Worm (Caenorhabditis elegans): ENCODE results near the gene F59A1.18.

F59A1.18 gene

DNA sequence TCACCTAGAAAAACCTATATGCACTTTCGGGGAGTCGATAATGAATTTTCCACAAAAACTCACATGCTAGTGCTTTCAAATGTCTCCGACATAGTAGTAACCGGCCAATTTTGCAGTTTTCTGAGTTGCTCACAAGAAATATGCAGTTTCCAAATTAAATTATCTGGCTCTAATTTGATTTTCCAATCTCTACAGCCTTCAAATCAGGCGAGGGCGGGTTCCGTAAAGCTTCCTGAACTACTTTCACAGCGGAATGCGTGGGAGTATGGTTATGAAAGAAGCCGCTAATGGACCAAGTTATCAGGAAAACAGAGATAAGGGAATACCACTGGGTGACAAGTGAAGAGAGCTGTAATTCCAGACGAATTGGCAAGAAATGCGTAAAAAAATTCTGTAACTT, 20.8 kb downstream of the F59A1.18 start, which contains the start of gene F59A1.11:
F59A1.11 (minus strand) TSS at position 101 of the 400 bp plus-strand sequence.
- no peak for TF ChIP-seq him-1 (tag; optimal IDR thresholded peaks at IDR 0.05)
- no peak for TF ChIP-seq dao-5 (tag; optimal IDR thresholded peaks at IDR 0.05)
- TF ChIP-seq W03F9.2 (tag; optimal IDR thresholded peaks at IDR 0.05): no peak

DNA sequence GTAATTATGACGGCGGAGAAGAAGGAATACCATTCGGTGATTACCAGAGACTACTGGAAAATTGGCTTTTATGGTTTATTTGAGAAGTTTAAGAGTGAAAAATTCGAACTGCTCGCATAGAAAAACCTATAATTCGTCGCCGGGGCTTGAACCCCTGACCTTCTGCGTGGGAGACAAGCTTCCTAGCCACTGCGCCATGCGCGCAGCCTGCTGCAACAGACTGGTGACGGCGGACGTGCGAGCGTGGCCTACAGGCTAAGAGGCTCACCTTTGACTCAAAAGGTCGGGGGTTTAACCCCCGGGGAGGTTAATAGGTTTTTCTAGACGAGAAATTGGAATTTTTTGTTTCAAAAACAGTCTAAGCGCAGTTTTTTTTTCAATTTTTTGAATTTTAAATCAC, 22.4 kb downstream of the F59A1.18 start:
- TF ChIP-seq dao-5 (tag; optimal IDR thresholded peaks at IDR 0.05) (no peak), W03F9.2 (tag; optimal IDR thresholded peaks at IDR 0.05) (no peak), him-1 (tag; optimal IDR thresholded peaks at IDR 0.05) (no peak)

DNA sequence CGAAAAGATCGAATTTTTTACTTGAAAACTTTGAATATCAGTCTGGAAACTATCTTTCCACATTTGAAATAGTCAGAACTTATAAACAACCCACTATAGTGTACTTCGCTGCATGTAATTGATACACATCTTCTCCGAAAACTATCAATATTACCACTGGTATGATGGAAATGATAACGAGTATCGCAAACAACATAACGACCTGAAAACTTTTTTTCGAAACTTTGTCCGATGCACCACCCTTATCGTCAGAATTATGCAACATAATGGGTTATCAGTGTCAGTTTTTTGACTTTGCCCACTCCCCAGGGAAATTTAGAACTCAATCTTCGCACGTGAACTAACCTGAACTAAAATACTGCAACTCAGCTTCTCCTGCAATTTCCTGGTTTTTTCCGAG, 24.5 kb downstream of the F59A1.18 start:
- TF ChIP-seq W03F9.2 (tag; optimal IDR thresholded peaks at IDR 0.05) (no peak), him-1 (tag; optimal IDR thresholded peaks at IDR 0.05) (no peak), dao-5 (tag; optimal IDR thresholded peaks at IDR 0.05) (no peak)

DNA sequence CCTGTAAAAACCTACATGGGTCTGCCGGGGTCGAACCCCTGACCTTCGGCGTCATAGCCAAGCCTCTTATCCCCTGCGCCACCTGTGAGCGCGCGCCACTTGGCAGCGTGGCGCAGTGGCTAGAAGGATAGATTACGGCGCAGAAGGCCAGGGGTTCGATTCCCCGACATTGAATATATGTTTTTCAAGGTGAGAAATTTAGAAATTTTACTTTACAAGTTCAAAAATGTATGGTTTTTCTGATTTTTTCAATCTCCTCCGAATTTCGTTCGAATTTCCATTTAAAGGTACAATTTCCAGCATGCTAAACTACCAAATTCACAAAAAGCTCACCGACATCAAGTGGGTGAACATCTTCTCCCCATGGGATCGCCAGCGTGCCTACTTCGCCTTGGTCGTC, 26.7 kb downstream of the F59A1.18 start, which contains the start of gene dgat-2:
dgat-2 (plus strand) TSS at position 301 of the 400 bp plus-strand sequence.
- no peak for TF ChIP-seq dao-5 (tag; optimal IDR thresholded peaks at IDR 0.05)
- TF ChIP-seq W03F9.2 (tag; optimal IDR thresholded peaks at IDR 0.05): no peak
- TF ChIP-seq him-1 (tag; optimal IDR thresholded peaks at IDR 0.05): no peak

DNA sequence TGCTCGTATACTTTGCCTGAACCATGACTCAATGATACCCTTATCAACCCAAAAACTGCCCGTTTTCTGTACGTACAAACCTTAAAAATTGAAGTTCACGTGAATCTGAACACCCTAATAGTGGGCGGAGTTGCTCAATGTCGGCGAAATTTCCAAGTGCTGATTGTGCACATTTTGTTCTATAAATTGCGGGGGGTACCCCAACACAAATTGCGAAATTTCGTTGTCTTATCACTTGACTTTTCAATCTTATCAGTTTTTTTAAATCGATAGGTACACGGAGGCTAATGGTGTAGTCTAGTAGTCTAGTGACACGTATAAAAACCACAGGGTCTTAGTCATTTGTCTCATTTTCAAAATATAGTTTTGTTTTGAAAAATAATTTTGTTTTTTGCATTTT, 27.5 kb downstream of the F59A1.18 start, which contains the start of gene fbxa-108:
fbxa-108 (minus strand) TSS at position 158 of the 400 bp plus-strand sequence.
- TF ChIP-seq him-1 (tag; optimal IDR thresholded peaks at IDR 0.05): no peak
- no peak for TF ChIP-seq W03F9.2 (tag; optimal IDR thresholded peaks at IDR 0.05)
- TF ChIP-seq dao-5 (tag; optimal IDR thresholded peaks at IDR 0.05): no peak

DNA sequence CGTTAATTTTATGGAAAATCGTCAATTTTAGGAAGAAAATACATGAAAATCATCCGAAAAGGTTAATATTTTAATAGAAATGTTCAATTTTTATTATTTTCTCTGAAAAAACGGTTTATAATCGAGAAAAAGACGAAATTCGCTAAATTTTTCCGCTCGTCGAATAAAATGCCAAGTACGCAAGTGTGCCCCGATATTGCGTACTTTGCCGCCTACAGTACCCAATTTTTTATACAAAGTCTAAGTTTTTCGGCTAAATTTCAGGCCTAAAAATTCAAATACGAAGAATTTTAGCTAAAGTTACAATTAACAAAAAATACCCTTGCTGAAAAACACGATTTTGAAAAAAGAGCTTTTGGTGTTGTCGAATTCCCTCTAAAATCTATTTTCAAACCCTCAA, 27.9 kb downstream of the F59A1.18 start:
- no peak for TF ChIP-seq him-1 (tag; optimal IDR thresholded peaks at IDR 0.05)
- TF ChIP-seq dao-5 (tag; optimal IDR thresholded peaks at IDR 0.05): no peak
- TF ChIP-seq W03F9.2 (tag; optimal IDR thresholded peaks at IDR 0.05): no peak

DNA sequence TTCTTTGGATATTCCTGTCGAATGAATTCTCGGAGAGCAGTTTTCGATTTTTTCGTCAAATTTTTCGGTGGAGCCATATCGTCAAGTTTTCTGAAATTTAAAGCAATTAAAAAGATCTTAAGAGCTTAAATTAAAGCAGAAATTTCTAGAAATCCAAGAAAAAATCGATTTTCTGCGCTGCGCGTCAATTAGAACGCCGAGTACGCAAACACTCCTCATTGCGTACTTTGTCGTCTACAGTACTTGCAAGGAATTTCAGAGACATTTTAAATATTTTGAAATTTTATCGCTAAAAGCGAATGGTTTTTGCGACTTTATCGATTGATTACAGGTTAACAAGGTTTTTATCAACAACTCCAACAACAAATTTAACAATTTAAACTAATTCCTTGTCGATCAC, 31.5 kb downstream of the F59A1.18 start:
- TF ChIP-seq dao-5 (tag; optimal IDR thresholded peaks at IDR 0.05) (no peak), W03F9.2 (tag; optimal IDR thresholded peaks at IDR 0.05) (no peak)

DNA sequence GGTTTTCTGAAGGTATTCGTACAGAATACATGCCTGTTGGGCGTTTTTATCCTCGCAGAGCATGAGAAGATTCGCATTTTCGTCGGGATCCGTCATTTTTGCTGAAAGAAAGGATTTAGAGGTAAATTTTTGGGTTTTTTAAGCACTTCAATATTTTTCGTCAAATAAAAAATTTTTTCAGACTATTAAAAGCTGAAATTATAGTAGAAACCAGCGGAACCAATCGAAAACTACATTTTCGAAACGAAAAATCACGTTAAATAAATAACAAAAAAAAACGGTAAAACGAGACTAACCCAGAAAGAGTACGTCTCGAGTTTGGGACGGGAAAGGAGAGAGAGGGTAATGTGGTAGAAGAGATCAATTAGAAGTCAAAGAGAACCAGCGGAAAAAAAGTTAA, 36.3 kb downstream of the F59A1.18 start, which contains the start of gene fbxa-192:
fbxa-192 (minus strand) TSS at position 101 of the 400 bp plus-strand sequence.
- TF ChIP-seq W03F9.2 (tag; optimal IDR thresholded peaks at IDR 0.05): no peak
- no peak for TF ChIP-seq dao-5 (tag; optimal IDR thresholded peaks at IDR 0.05)
- TF ChIP-seq him-1 (tag; optimal IDR thresholded peaks at IDR 0.05): no peak

Measured in whole organism, L4/young adult.